Fruit fly (Drosophila melanogaster) whole organism, embryonic: Measurements from ENCODE around the gene CG6675.

ENCODE experiments used
- CG11085 ChIP-seq: fragments of 200-800 bp; sonication (Bioruptor generic); IDR thresholded peaks from 2 replicates; pipeline ENCODE4 v1.3.6; 2022; ENCODE audit warnings: missing biosample characterization, missing genetic modification characterization
- CG11504 ChIP-seq: fragments of 200-800 bp; sonication (Bioruptor generic); optimal IDR thresholded peaks from 3 replicates; lab custom pipeline; 2019; ENCODE audit warnings: missing biosample characterization, mild to moderate bottlenecking, missing genetic modification characterization, moderate library complexity
- CG11695 ChIP-seq: fragments of 200-800 bp; sonication (Bioruptor generic); IDR thresholded peaks from 3 replicates; pipeline ENCODE4 v1.3.6; 2022; ENCODE audit warnings: missing biosample characterization, missing genetic modification characterization
- CG12104 ChIP-seq: fragments of 200-800 bp; sonication (Bioruptor generic); optimal IDR thresholded peaks from 3 replicates; lab custom pipeline; 2016; ENCODE audit warnings: missing biosample characterization, missing genetic modification characterization
- CG13894 ChIP-seq: fragments of 200-800 bp; sonication (Bioruptor generic); optimal IDR thresholded peaks from 3 replicates; lab custom pipeline; 2018; ENCODE audit warnings: missing biosample characterization, mild to moderate bottlenecking, missing genetic modification characterization, moderate library complexity
- CG14860 ChIP-seq: fragments of 200-800 bp; sonication (Bioruptor generic); IDR thresholded peaks from 3 replicates; pipeline ENCODE4 v1.3.6; 2022; ENCODE audit warnings: missing biosample characterization, missing genetic modification characterization; ENCODE audit not compliant: partially characterized antibody
- CG14965 ChIP-seq: fragments of 200-800 bp; sonication (Bioruptor generic); optimal IDR thresholded peaks from 2 replicates; lab custom pipeline; 2016; ENCODE audit warnings: missing biosample characterization, missing genetic modification characterization, borderline replicate concordance
- CG15269 ChIP-seq: fragments of 200-800 bp; sonication (Bioruptor generic); optimal IDR thresholded peaks from 2 replicates; lab custom pipeline; 2018; ENCODE audit warnings: missing biosample characterization, mild to moderate bottlenecking, missing genetic modification characterization, moderate library complexity
- CG17361 ChIP-seq: fragments of 200-800 bp; sonication (Bioruptor generic); IDR thresholded peaks from 3 replicates; pipeline ENCODE4 v1.3.6; 2022; ENCODE audit warnings: missing biosample characterization, missing genetic modification characterization
- CG17802 ChIP-seq: fragments of 200-800 bp; sonication (Bioruptor generic); optimal IDR thresholded peaks from 2 replicates; lab custom pipeline; 2018; ENCODE audit warnings: missing biosample characterization, mild to moderate bottlenecking, missing genetic modification characterization, moderate library complexity
- CG18262 ChIP-seq: fragments of 200-800 bp; optimal IDR thresholded peaks from 3 replicates; lab custom pipeline; 2019; ENCODE audit warnings: missing biosample characterization, mild to moderate bottlenecking, missing genetic modification characterization, moderate library complexity
- CG2199 ChIP-seq: fragments of 200-800 bp; sonication (Bioruptor generic); IDR thresholded peaks from 3 replicates; pipeline ENCODE4 v1.3.6; 2022; ENCODE audit warnings: missing biosample characterization, missing genetic modification characterization
- CG3065 ChIP-seq: fragments of 200-800 bp; sonication (Bioruptor generic); optimal IDR thresholded peaks from 2 replicates; lab custom pipeline; 2016; ENCODE audit warnings: missing biosample characterization, missing genetic modification characterization
- CG31441 ChIP-seq: fragments of 200-800 bp; sonication (Bioruptor generic); IDR thresholded peaks from 2 replicates; pipeline ENCODE4 v1.3.6; 2022; ENCODE audit warnings: missing biosample characterization, missing genetic modification characterization
- CG34422 ChIP-seq: fragments of 200-800 bp; sonication (Bioruptor generic); IDR thresholded peaks from 3 replicates; pipeline ENCODE4 v1.3.6; 2022; ENCODE audit warnings: missing biosample characterization, missing genetic modification characterization
- CG3847 ChIP-seq: fragments of 200-800 bp; sonication (Bioruptor generic); IDR thresholded peaks from 2 replicates; pipeline ENCODE4 v1.3.6; 2022; ENCODE audit warnings: missing biosample characterization, missing genetic modification characterization
- CG42726 ChIP-seq: fragments of 200-800 bp; sonication (Bioruptor generic); IDR thresholded peaks from 2 replicates; pipeline ENCODE4 v1.3.6; 2022; ENCODE audit warnings: missing biosample characterization, missing genetic modification characterization; ENCODE audit not compliant: partially characterized antibody
- CG6813 ChIP-seq: fragments of 200-800 bp; sonication (Bioruptor generic); optimal IDR thresholded peaks from 2 replicates; lab custom pipeline; 2017; ENCODE audit warnings: missing biosample characterization, missing genetic modification characterization, mild to moderate bottlenecking, moderate library complexity, missing genetic modification reagents
- CG8944 ChIP-seq: fragments of 200-800 bp; sonication (Bioruptor generic); optimal IDR thresholded peaks from 3 replicates; lab custom pipeline; 2016; ENCODE audit warnings: missing biosample characterization, missing genetic modification characterization
- CG9609 ChIP-seq: fragments of 200-800 bp; sonication (Bioruptor generic); optimal IDR thresholded peaks from 3 replicates; lab custom pipeline; 2016; ENCODE audit warnings: missing biosample characterization, missing genetic modification characterization
- Dref ChIP-seq: fragments of 200-800 bp; sonication (Bioruptor generic); IDR thresholded peaks from 2 replicates; pipeline ENCODE4 v1.3.6; 2022; ENCODE audit warnings: missing biosample characterization, missing genetic modification characterization
- E2f2 ChIP-seq: fragments of 200-800 bp; sonication (Bioruptor generic); IDR thresholded peaks from 2 replicates; pipeline ENCODE4 v1.3.6; 2022; ENCODE audit warnings: missing biosample characterization, missing genetic modification characterization
- Fer3 ChIP-seq: fragments of 200-800 bp; sonication (Bioruptor generic); optimal IDR thresholded peaks from 2 replicates; lab custom pipeline; 2018; ENCODE audit warnings: missing biosample characterization, mild to moderate bottlenecking, missing genetic modification characterization, moderate library complexity
- HHEX ChIP-seq: fragments of 200-800 bp; sonication (Bioruptor generic); optimal IDR thresholded peaks from 3 replicates; lab custom pipeline; 2017; ENCODE audit warnings: missing biosample characterization, mild to moderate bottlenecking, missing genetic modification characterization, missing genetic modification reagents
- Hmx ChIP-seq: fragments of 200-800 bp; sonication (Bioruptor generic); optimal IDR thresholded peaks from 2 replicates; lab custom pipeline; 2016; ENCODE audit warnings: missing biosample characterization, missing genetic modification characterization
- Hr78 ChIP-seq, 2 experiments: fragments of 200-800 bp in 1 of 2; fragments of >200 bp in 1 of 2; sonication (Bioruptor generic) in 1 of 2; optimal IDR thresholded peaks; 2 replicates each; lab custom pipeline; 2017 to 2019; ENCODE audit warnings: missing biosample characterization in 2 of 2, missing genetic modification characterization in 2 of 2, mild to moderate bottlenecking in 1 of 2, moderate library complexity in 1 of 2
- Lim3 ChIP-seq: fragments of 200-800 bp; sonication (Bioruptor generic); IDR thresholded peaks from 2 replicates; pipeline ENCODE4 v1.3.6; 2022; ENCODE audit warnings: missing biosample characterization, missing genetic modification characterization
- MBD-R2 ChIP-seq: fragments of 200-800 bp; sonication (Bioruptor generic); IDR thresholded peaks from 2 replicates; pipeline ENCODE4 v1.3.6; 2022; ENCODE audit warnings: missing biosample characterization, missing genetic modification characterization
- NC2β ChIP-seq: fragments of 200-800 bp; sonication (Bioruptor generic); optimal IDR thresholded peaks from 2 replicates; lab custom pipeline; 2016; ENCODE audit warnings: missing biosample characterization, missing genetic modification characterization
- NfI ChIP-seq: fragments of 200-800 bp; sonication (Bioruptor generic); optimal IDR thresholded peaks from 3 replicates; lab custom pipeline; 2018; ENCODE audit warnings: missing biosample characterization, mild to moderate bottlenecking, missing genetic modification characterization, moderate library complexity
- Spps ChIP-seq: fragments of 200-800 bp; sonication (Bioruptor generic); optimal IDR thresholded peaks from 2 replicates; lab custom pipeline; 2018; ENCODE audit warnings: missing biosample characterization, mild to moderate bottlenecking, missing genetic modification characterization
- Sry-δ ChIP-seq: fragments of 200-800 bp; sonication (Bioruptor generic); optimal IDR thresholded peaks from 2 replicates; lab custom pipeline; 2016; ENCODE audit warnings: missing biosample characterization, missing genetic modification characterization
- Tbp ChIP-seq: fragments of >200 bp; optimal IDR thresholded peaks from 2 replicates; lab custom pipeline; 2018; ENCODE audit warnings: missing biosample characterization, missing genetic modification characterization
- abd-A ChIP-seq: fragments of 200-800 bp; sonication (Bioruptor generic); optimal IDR thresholded peaks from 3 replicates; lab custom pipeline; 2019; ENCODE audit warnings: missing biosample characterization, mild to moderate bottlenecking, missing genetic modification characterization, moderate library complexity
- cas ChIP-seq: fragments of 200-800 bp; sonication (Bioruptor generic); IDR thresholded peaks from 2 replicates; pipeline ENCODE4 v1.3.6; 2022; ENCODE audit warnings: missing biosample characterization, missing genetic modification characterization
- caup ChIP-seq: fragments of 200-800 bp; sonication (Bioruptor generic); optimal IDR thresholded peaks from 3 replicates; lab custom pipeline; 2017; ENCODE audit warnings: missing biosample characterization, mild to moderate bottlenecking, missing genetic modification characterization, moderate library complexity; ENCODE audit not compliant: severe bottlenecking
- dmrt99B ChIP-seq: fragments of 200-800 bp; sonication (Bioruptor generic); optimal IDR thresholded peaks from 2 replicates; lab custom pipeline; 2018; ENCODE audit warnings: missing biosample characterization, mild to moderate bottlenecking, missing genetic modification characterization, moderate library complexity
- fru ChIP-seq: fragments of >200 bp; optimal IDR thresholded peaks from 2 replicates; lab custom pipeline; 2017
- gfzf ChIP-seq: fragments of 200-800 bp; sonication (Bioruptor generic); optimal IDR thresholded peaks from 2 replicates; lab custom pipeline; 2016; ENCODE audit warnings: missing biosample characterization, mild to moderate bottlenecking, missing genetic modification characterization, moderate library complexity
- h ChIP-seq: fragments of >200 bp; optimal IDR thresholded peaks from 2 replicates; lab custom pipeline; 2017
- her ChIP-seq: fragments of 200-800 bp; sonication (Bioruptor generic); optimal IDR thresholded peaks from 2 replicates; lab custom pipeline; 2016; ENCODE audit warnings: missing biosample characterization, missing genetic modification characterization
- org-1 ChIP-seq: fragments of 200-800 bp; sonication (Bioruptor generic); optimal IDR thresholded peaks from 2 replicates; lab custom pipeline; 2017; ENCODE audit warnings: missing biosample characterization, missing genetic modification characterization
- pfk ChIP-seq: fragments of 200-800 bp; sonication (Bioruptor generic); optimal IDR thresholded peaks from 2 replicates; lab custom pipeline; 2018; ENCODE audit warnings: missing biosample characterization, mild to moderate bottlenecking, missing genetic modification characterization, moderate library complexity
- pnt ChIP-seq: fragments of 200-800 bp; sonication (Bioruptor generic); optimal IDR thresholded peaks from 3 replicates; lab custom pipeline; 2016; ENCODE audit warnings: missing biosample characterization, missing genetic modification characterization
- pum ChIP-seq: fragments of 200-800 bp; sonication (Bioruptor generic); optimal IDR thresholded peaks from 2 replicates; lab custom pipeline; 2016; ENCODE audit warnings: missing biosample characterization, missing genetic modification characterization
- sc ChIP-seq, 3 experiments: fragments of >200 bp in 2 of 3; fragments of 200-800 bp in 1 of 3; sonication (Bioruptor generic) in 1 of 3; optimal IDR thresholded peaks; 2 replicates in 2 of 3; 3 replicates in 1 of 3; lab custom pipeline; 2017; ENCODE audit warnings: mild to moderate bottlenecking in 1 of 3, missing biosample characterization in 1 of 3, missing genetic modification characterization in 1 of 3, missing genetic modification reagents in 1 of 3
- slbo ChIP-seq: fragments of 200-800 bp; sonication (Bioruptor generic); IDR thresholded peaks from 2 replicates; pipeline ENCODE4 v1.3.6; 2022; ENCODE audit warnings: missing biosample characterization, missing genetic modification characterization
- slp2 ChIP-seq: fragments of 200-800 bp; sonication (Bioruptor generic); optimal IDR thresholded peaks from 2 replicates; lab custom pipeline; 2016; ENCODE audit warnings: missing biosample characterization, missing genetic modification characterization
- so ChIP-seq: fragments of 200-800 bp; sonication (Bioruptor generic); IDR thresholded peaks from 3 replicates; pipeline ENCODE4 v1.3.6; 2022; ENCODE audit warnings: missing biosample characterization, missing genetic modification characterization
- zen ChIP-seq: fragments of 200-800 bp; sonication (Bioruptor generic); optimal IDR thresholded peaks from 3 replicates; lab custom pipeline; 2018; ENCODE audit warnings: missing biosample characterization, mild to moderate bottlenecking, missing genetic modification characterization, moderate library complexity

Gene CG6675

dm6 chr2L:22079332-22079731 is 29.4 kb upstream of the CG6675 start, which contains the start of gene ttm3:
Gene ttm3 (plus strand): TSS chr2L:22079632.
- TF ChIP-seq CG34422 (GFP tag; lab: Robert Waterston, UW) (no peak), fru (no peak), Tbp (no peak), HHEX (GFP tag; lab: Kevin White, UChicago) (no peak), pfk (no peak), so (GFP tag; lab: Robert Waterston, UW) (no peak), CG8944 (GFP tag; lab: Kevin White, UChicago) (no peak), CG14860 (no peak), pnt (GFP tag; lab: Kevin White, UChicago) (no peak), her (GFP tag; lab: Kevin White, UChicago) (no peak), NC2β (GFP tag; lab: Kevin White, UChicago) (no peak), CG15269 (tag; lab: Kevin White, UChicago) (no peak), NfI (GFP tag; lab: Kevin White, UChicago) (no peak), CG18262 (tag; lab: Kevin White, UChicago) (no peak), Sry-δ (GFP tag; lab: Kevin White, UChicago) (no peak), Hmx (GFP tag; lab: Kevin White, UChicago) (no peak)

DNA sequence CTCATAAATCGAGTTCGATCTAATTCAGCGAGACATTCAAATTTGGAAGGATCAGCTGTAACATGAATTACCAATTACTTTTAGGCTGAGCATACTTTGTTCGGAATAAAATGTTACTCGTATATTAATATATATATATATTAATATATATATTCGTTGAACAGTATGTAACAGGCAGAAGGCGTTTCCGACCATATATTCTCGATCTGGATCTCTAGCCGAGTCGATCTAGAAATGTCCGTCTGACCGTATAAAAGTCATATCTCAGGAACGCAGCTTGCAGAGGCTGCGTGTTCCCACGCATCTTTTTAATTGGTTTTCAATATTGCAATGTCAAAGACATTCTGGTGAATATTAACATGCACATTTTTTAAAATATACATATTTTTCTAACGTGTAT is 4.5 kb upstream of the CG6675 start, which contains the start of gene tplus3b:
Gene tplus3b, minus strand, starts transcription at position 101 of the 400 bp plus-strand sequence.
- TF ChIP-seq CG13894 (no peak), Sry-δ (GFP tag; lab: Kevin White, UChicago) (no peak), CG11504 (no peak), CG11085 (GFP tag; lab: Robert Waterston, UW) (no peak), Hr78 (GFP tag; optimal IDR thresholded peaks at IDR 0.05; lab: Kevin White, UChicago) (no peak), MBD-R2 (GFP tag; lab: Robert Waterston, UW) (no peak), caup (GFP tag; lab: Kevin White, UChicago) (no peak), Spps (tag; lab: Kevin White, UChicago) (no peak), slp2 (GFP tag; lab: Kevin White, UChicago) (no peak), CG2199 (GFP tag; lab: Robert Waterston, UW) (no peak), zen (tag; lab: Kevin White, UChicago) (no peak), CG31441 (GFP tag; lab: Robert Waterston, UW) (no peak), abd-A (tag; lab: Kevin White, UChicago) (no peak), org-1 (GFP tag; lab: Kevin White, UChicago) (no peak), CG17802 (tag; lab: Kevin White, UChicago) (no peak), pum (GFP tag; lab: Kevin White, UChicago) (no peak), pnt (GFP tag; lab: Kevin White, UChicago) (no peak), slbo (GFP tag; lab: Robert Waterston, UW) (no peak), CG9609 (GFP tag; lab: Kevin White, UChicago) (no peak), Dref (GFP tag; lab: Robert Waterston, UW) (no peak)

DNA sequence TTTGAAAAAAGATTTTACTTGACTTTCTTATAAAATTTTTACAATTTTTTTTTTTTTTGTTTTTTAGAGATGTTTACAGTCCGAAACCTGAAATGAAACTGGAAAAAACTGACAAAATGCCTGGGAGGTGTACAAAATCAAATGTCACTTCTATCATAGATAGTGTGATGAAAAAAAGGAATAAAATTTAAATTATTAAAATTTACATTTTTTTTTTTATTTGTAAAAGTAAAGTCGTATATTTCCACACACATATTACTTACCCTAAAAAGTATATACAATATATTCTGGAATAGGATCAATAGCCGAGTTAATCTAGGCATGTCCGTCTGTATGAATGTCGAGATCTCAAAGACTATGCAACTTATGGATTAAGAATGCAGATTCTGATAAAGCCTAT is 3.4 kb upstream of the CG6675 start, which contains the start of gene CG15219:
Gene CG15219, minus strand, starts transcription at position 101 of the 400 bp plus-strand sequence.
- TF ChIP-seq Fer3 (tag; lab: Kevin White, UChicago) (no peak), sc (optimal IDR thresholded peaks at IDR 0.05; lab: Kevin White, UChicago) (no peak), sc (GFP tag; optimal IDR thresholded peaks at IDR 0.05; lab: Kevin White, UChicago) (no peak), CG6813 (GFP tag; lab: Kevin White, UChicago) (no peak), Lim3 (GFP tag; lab: Robert Waterston, UW) (no peak), h (lab: Kevin White, UChicago) (no peak), gfzf (no peak), CG3847 (GFP tag; lab: Robert Waterston, UW) (no peak), CG14965 (no peak), CG42726 (GFP tag; lab: Robert Waterston, UW) (no peak), CG3065 (GFP tag; lab: Kevin White, UChicago) (no peak), dmrt99B (tag; lab: Kevin White, UChicago) (no peak), cas (GFP tag; lab: Robert Waterston, UW) (no peak), E2f2 (GFP tag; lab: Robert Waterston, UW) (no peak), CG11695 (no peak), CG12104 (GFP tag; lab: Kevin White, UChicago) (no peak), CG17361 (GFP tag; lab: Robert Waterston, UW) (no peak)
